Fruit fly (Drosophila melanogaster) whole organism, pupa: ENCODE results near the gene Datp.

ENCODE experiments used
- CG10348 ChIP-seq: fragments of 200-800 bp; sonication (Bioruptor generic); IDR thresholded peaks from 2 replicates; pipeline ENCODE4 v1.3.6; 2022; ENCODE audit warnings: missing biosample characterization, missing genetic modification characterization
- CG13204 ChIP-seq: fragments of 200-800 bp; sonication (Bioruptor generic); optimal IDR thresholded peaks from 2 replicates; lab custom pipeline; 2018; ENCODE audit warnings: missing biosample characterization, mild to moderate bottlenecking, missing genetic modification characterization, moderate library complexity
- CG14655 ChIP-seq: fragments of 200-800 bp; sonication (Bioruptor generic); optimal IDR thresholded peaks from 3 replicates; lab custom pipeline; 2017; ENCODE audit warnings: mild to moderate bottlenecking, missing biosample characterization, missing genetic modification reagents, missing genetic modification characterization
- CG15710 ChIP-seq: fragments of 200-800 bp; sonication (Bioruptor generic); optimal IDR thresholded peaks from 2 replicates; lab custom pipeline; 2018; ENCODE audit warnings: missing biosample characterization, mild to moderate bottlenecking, missing genetic modification characterization, moderate library complexity
- CG17806 ChIP-seq: fragments of 200-800 bp; sonication (Bioruptor generic); optimal IDR thresholded peaks from 2 replicates; lab custom pipeline; 2018; ENCODE audit warnings: missing biosample characterization, mild to moderate bottlenecking, missing genetic modification characterization, moderate library complexity
- CG32121 ChIP-seq: fragments of 200-800 bp; sonication (Bioruptor generic); IDR thresholded peaks from 2 replicates; pipeline ENCODE4 v1.3.6; 2022; ENCODE audit warnings: missing biosample characterization, missing genetic modification characterization
- CG34367 ChIP-seq: fragments of 200-800 bp; sonication (Bioruptor generic); optimal IDR thresholded peaks from 2 replicates; lab custom pipeline; 2018; ENCODE audit warnings: missing biosample characterization, mild to moderate bottlenecking, missing genetic modification characterization
- CG8159 ChIP-seq: fragments of 200-800 bp; sonication (Bioruptor generic); optimal IDR thresholded peaks from 3 replicates; lab custom pipeline; 2018; ENCODE audit warnings: missing biosample characterization, mild to moderate bottlenecking, missing genetic modification characterization, moderate library complexity
- Ets98B ChIP-seq: fragments of 200-800 bp; sonication (Bioruptor generic); IDR thresholded peaks from 2 replicates; pipeline ENCODE4 v1.3.6; 2022; ENCODE audit warnings: missing biosample characterization, missing genetic modification characterization
- Snoo ChIP-seq: fragments of 200-800 bp; sonication (Bioruptor generic); optimal IDR thresholded peaks from 3 replicates; lab custom pipeline; 2017; ENCODE audit warnings: missing biosample characterization, mild to moderate bottlenecking, missing genetic modification characterization, inconsistent platforms
- gl ChIP-seq: fragments of 200-800 bp; sonication (Bioruptor generic); optimal IDR thresholded peaks from 2 replicates; lab custom pipeline; 2018; ENCODE audit warnings: missing biosample characterization, mild to moderate bottlenecking, missing genetic modification characterization
- rn ChIP-seq: fragments of 200-800 bp; sonication (Bioruptor generic); IDR thresholded peaks from 2 replicates; pipeline ENCODE4 v1.3.6; 2022; ENCODE audit warnings: missing biosample characterization, missing genetic modification characterization

dm6 chr2L:9924765-9925164 is 13.8 kb downstream of the Datp start, which contains the start of the genes TbCMF46 and CG42366:
- no peak for TF ChIP-seq Snoo (tag; lab: Kevin White, UChicago)
- TF ChIP-seq CG15710 = no peak
- TF ChIP-seq CG8159 (tag; lab: Kevin White, UChicago) = no peak
- no peak for TF ChIP-seq gl (tag; lab: Kevin White, UChicago)
- no peak for TF ChIP-seq rn (GFP tag; lab: Robert Waterston, UW)
- no peak for TF ChIP-seq CG17806 (tag; lab: Kevin White, UChicago)
- TF ChIP-seq CG13204 (GFP tag; lab: Kevin White, UChicago) = no peak
- TF ChIP-seq CG34367 = no peak
- no peak for TF ChIP-seq Ets98B (GFP tag; lab: Robert Waterston, UW)
- TF ChIP-seq CG10348 (GFP tag; lab: Robert Waterston, UW) = no peak
- no peak for TF ChIP-seq CG14655
- TF ChIP-seq CG32121 (GFP tag; lab: Robert Waterston, UW) = no peak
